Fruit fly (Drosophila melanogaster) whole organism, embryonic: Measurements from ENCODE around the gene CG14839.

Source experiments
- Ada2b ChIP-seq: fragments of 200-800 bp; sonication (Bioruptor generic); IDR thresholded peaks from 2 replicates; pipeline ENCODE4 v1.3.6; 2022; ENCODE audit warnings: missing biosample characterization, missing genetic modification characterization
- Asciz ChIP-seq: fragments of 200-800 bp; sonication (Bioruptor generic); optimal IDR thresholded peaks from 2 replicates; lab custom pipeline; 2017; ENCODE audit warnings: missing biosample characterization, mild to moderate bottlenecking, missing genetic modification characterization, missing genetic modification reagents
- CG12744 ChIP-seq: fragments of 200-800 bp; sonication (Bioruptor generic); optimal IDR thresholded peaks from 2 replicates; lab custom pipeline; 2016; ENCODE audit warnings: missing biosample characterization, missing genetic modification characterization
- CG15514 ChIP-seq: fragments of 200-800 bp; sonication (Bioruptor generic); optimal IDR thresholded peaks from 3 replicates; lab custom pipeline; 2017; ENCODE audit warnings: missing biosample characterization, missing genetic modification characterization, mild to moderate bottlenecking, moderate library complexity, missing genetic modification reagents
- CG2199 ChIP-seq: fragments of 200-800 bp; sonication (Bioruptor generic); IDR thresholded peaks from 3 replicates; pipeline ENCODE4 v1.3.6; 2022; ENCODE audit warnings: missing biosample characterization, missing genetic modification characterization
- CG30403 ChIP-seq: fragments of 200-800 bp; sonication (Bioruptor generic); optimal IDR thresholded peaks from 3 replicates; lab custom pipeline; 2016; ENCODE audit warnings: missing biosample characterization, missing genetic modification characterization
- CG32772 ChIP-seq: fragments of 200-800 bp; sonication (Bioruptor generic); IDR thresholded peaks from 2 replicates; pipeline ENCODE4 v1.3.6; 2022; ENCODE audit warnings: missing biosample characterization, missing genetic modification characterization
- CG4360 ChIP-seq: fragments of 200-800 bp; sonication (Bioruptor generic); IDR thresholded peaks from 2 replicates; pipeline ENCODE4 v1.3.6; 2022; ENCODE audit warnings: missing biosample characterization, missing genetic modification characterization
- CHES-1-like ChIP-seq: fragments of 200-800 bp; sonication (Bioruptor generic); optimal IDR thresholded peaks from 2 replicates; lab custom pipeline; 2016; ENCODE audit warnings: missing biosample characterization, missing genetic modification characterization
- Dbx ChIP-seq: fragments of 200-800 bp; sonication (Bioruptor generic); IDR thresholded peaks from 3 replicates; pipeline ENCODE4 v1.3.6; 2022; ENCODE audit warnings: missing biosample characterization, missing genetic modification characterization
- Dek ChIP-seq: fragments of 200-800 bp; sonication (Bioruptor generic); optimal IDR thresholded peaks from 3 replicates; lab custom pipeline; 2019; ENCODE audit warnings: missing biosample characterization, mild to moderate bottlenecking, missing genetic modification characterization, moderate library complexity
- Drgx ChIP-seq: fragments of 200-800 bp; sonication (Bioruptor generic); IDR thresholded peaks from 2 replicates; pipeline ENCODE4 v1.3.6; 2022; ENCODE audit warnings: missing biosample characterization, missing genetic modification characterization
- Ets65A ChIP-seq: fragments of 200-800 bp; sonication (Bioruptor generic); peaks from one replicate; lab custom pipeline; 2016; ENCODE audit warnings: missing biosample characterization, missing genetic modification characterization
- HLHmδ ChIP-seq: fragments of 200-800 bp; sonication (Bioruptor generic); optimal IDR thresholded peaks from 2 replicates; lab custom pipeline; 2018; ENCODE audit warnings: missing biosample characterization, mild to moderate bottlenecking, missing genetic modification characterization, moderate library complexity
- HmgD ChIP-seq: fragments of 200-800 bp; sonication (Bioruptor generic); optimal IDR thresholded peaks from 3 replicates; lab custom pipeline; 2016; ENCODE audit warnings: missing biosample characterization, missing genetic modification characterization
- Lhr ChIP-seq: fragments of 200-800 bp; sonication (Bioruptor generic); optimal IDR thresholded peaks from 3 replicates; lab custom pipeline; 2017; ENCODE audit warnings: mild to moderate bottlenecking, missing biosample characterization, missing genetic modification reagents, missing genetic modification characterization
- Lim3 ChIP-seq: fragments of 200-800 bp; sonication (Bioruptor generic); IDR thresholded peaks from 2 replicates; pipeline ENCODE4 v1.3.6; 2022; ENCODE audit warnings: missing biosample characterization, missing genetic modification characterization
- Lpt ChIP-seq: fragments of >200 bp; optimal IDR thresholded peaks from 2 replicates; lab custom pipeline; 2018; ENCODE audit warnings: missing biosample characterization, missing genetic modification characterization
- Myb ChIP-seq: fragments of 200-800 bp; sonication (Bioruptor generic); optimal IDR thresholded peaks from 2 replicates; lab custom pipeline; 2016; ENCODE audit warnings: missing biosample characterization, missing genetic modification characterization
- PHDP ChIP-seq: fragments of 200-800 bp; sonication (Bioruptor generic); optimal IDR thresholded peaks from 3 replicates; lab custom pipeline; 2018; ENCODE audit warnings: missing biosample characterization, mild to moderate bottlenecking, missing genetic modification characterization, moderate library complexity
- Ptx1 ChIP-seq: fragments of 200-800 bp; sonication (Bioruptor generic); IDR thresholded peaks from 2 replicates; pipeline ENCODE4 v1.3.6; 2022; ENCODE audit warnings: missing biosample characterization, missing genetic modification characterization
- Sox102F ChIP-seq: fragments of 200-800 bp; sonication (Bioruptor generic); optimal IDR thresholded peaks from 2 replicates; lab custom pipeline; 2018; ENCODE audit warnings: missing biosample characterization, mild to moderate bottlenecking, missing genetic modification characterization, moderate library complexity
- Ssrp ChIP-seq: fragments of 200-800 bp; sonication (Bioruptor generic); optimal IDR thresholded peaks from 2 replicates; lab custom pipeline; 2018; ENCODE audit warnings: missing biosample characterization, mild to moderate bottlenecking, missing genetic modification characterization, moderate library complexity
- Usf ChIP-seq: fragments of 200-800 bp; sonication (Bioruptor generic); optimal IDR thresholded peaks from 2 replicates; lab custom pipeline; 2017; ENCODE audit warnings: missing genotype, missing biosample characterization, missing genetic modification characterization
- Xrp1 ChIP-seq: fragments of 200-800 bp; sonication (Bioruptor generic); IDR thresholded peaks from 2 replicates; pipeline ENCODE4 v1.3.6; 2022; ENCODE audit warnings: missing biosample characterization, missing genetic modification characterization
- aop ChIP-seq: fragments of 200-800 bp; sonication (Bioruptor generic); IDR thresholded peaks from 2 replicates; pipeline ENCODE4 v1.3.6; 2022; ENCODE audit warnings: missing biosample characterization, missing genetic modification characterization
- cad ChIP-seq: fragments of >200 bp; optimal IDR thresholded peaks from 2 replicates; lab custom pipeline; 2017; ENCODE audit warnings: missing biosample characterization, missing genetic modification characterization
- cg ChIP-seq: fragments of 200-800 bp; sonication (Bioruptor generic); optimal IDR thresholded peaks from 3 replicates; lab custom pipeline; 2019; ENCODE audit warnings: missing biosample characterization, mild to moderate bottlenecking, missing genetic modification characterization, moderate library complexity
- chinmo ChIP-seq: fragments of 200-800 bp; sonication (Bioruptor generic); IDR thresholded peaks from 4 replicates; pipeline ENCODE4 v1.3.6; 2022; ENCODE audit warnings: missing biosample characterization, missing genetic modification characterization; ENCODE audit not compliant: partially characterized antibody
- chm ChIP-seq: fragments of 200-800 bp; sonication (Bioruptor generic); IDR thresholded peaks from 2 replicates; pipeline ENCODE4 v1.3.6; 2022; ENCODE audit warnings: missing biosample characterization, missing genetic modification characterization
- ci ChIP-seq: fragments of 200-800 bp; sonication (Bioruptor generic); IDR thresholded peaks from 3 replicates; pipeline ENCODE4 v1.3.6; 2022; ENCODE audit warnings: missing biosample characterization, missing genetic modification characterization
- corto ChIP-seq: fragments of 200-800 bp; sonication (Bioruptor generic); optimal IDR thresholded peaks from 2 replicates; lab custom pipeline; 2016; ENCODE audit warnings: missing biosample characterization, mild to moderate bottlenecking, missing genetic modification characterization, moderate library complexity
- ems ChIP-seq: fragments of 200-800 bp; sonication (Bioruptor generic); optimal IDR thresholded peaks from 3 replicates; lab custom pipeline; 2016; ENCODE audit warnings: missing biosample characterization, missing genetic modification characterization
- gem ChIP-seq: fragments of 200-800 bp; sonication (Bioruptor generic); optimal IDR thresholded peaks from 2 replicates; lab custom pipeline; 2019; ENCODE audit warnings: missing biosample characterization, mild to moderate bottlenecking, missing genetic modification characterization, moderate library complexity
- gro ChIP-seq: fragments of 200-800 bp; sonication (Bioruptor generic); optimal IDR thresholded peaks from 2 replicates; lab custom pipeline; 2016; ENCODE audit warnings: missing biosample characterization, missing genetic modification characterization
- kah ChIP-seq: fragments of 200-800 bp; sonication (Bioruptor generic); optimal IDR thresholded peaks from 2 replicates; lab custom pipeline; 2018; ENCODE audit warnings: missing biosample characterization, mild to moderate bottlenecking, missing genetic modification characterization
- kni ChIP-seq: fragments of 200-800 bp; sonication (Bioruptor generic); optimal IDR thresholded peaks from 3 replicates; lab custom pipeline; 2017; ENCODE audit warnings: mild to moderate bottlenecking, missing biosample characterization, missing genetic modification reagents, missing genetic modification characterization
- mam ChIP-seq: fragments of 200-800 bp; sonication (Bioruptor generic); optimal IDR thresholded peaks from 3 replicates; lab custom pipeline; 2016; ENCODE audit warnings: missing biosample characterization, missing genetic modification characterization
- nerfin-1 ChIP-seq: fragments of 200-800 bp; sonication (Bioruptor generic); optimal IDR thresholded peaks from 3 replicates; lab custom pipeline; 2019; ENCODE audit warnings: missing biosample characterization, mild to moderate bottlenecking, missing genetic modification characterization, moderate library complexity
- phol ChIP-seq: fragments of 200-800 bp; sonication (Bioruptor generic); optimal IDR thresholded peaks from 3 replicates; lab custom pipeline; 2018; ENCODE audit warnings: missing biosample characterization, mild to moderate bottlenecking, missing genetic modification characterization, moderate library complexity
- sens ChIP-seq: fragments of 200-800 bp; sonication (Bioruptor generic); peaks from one replicate; lab custom pipeline; 2016; ENCODE audit warnings: missing biosample characterization, missing genetic modification characterization
- shn ChIP-seq: fragments of 200-800 bp; sonication (Bioruptor generic); optimal IDR thresholded peaks from 3 replicates; lab custom pipeline; 2016; ENCODE audit warnings: missing biosample characterization, missing genetic modification characterization
- sisA ChIP-seq: fragments of 200-800 bp; sonication (Bioruptor generic); IDR thresholded peaks from 2 replicates; pipeline ENCODE4 v1.3.6; 2022; ENCODE audit warnings: missing biosample characterization, missing genetic modification characterization
- sob ChIP-seq: fragments of 200-800 bp; sonication (Bioruptor generic); IDR thresholded peaks from 2 replicates; pipeline ENCODE4 v1.3.6; 2022; ENCODE audit warnings: missing biosample characterization, missing genetic modification characterization
- sqz ChIP-seq: fragments of 200-800 bp; sonication (Bioruptor generic); optimal IDR thresholded peaks from 3 replicates; lab custom pipeline; 2018; ENCODE audit warnings: missing biosample characterization, mild to moderate bottlenecking, missing genetic modification characterization
- trh ChIP-seq: fragments of 200-800 bp; sonication (Bioruptor generic); optimal IDR thresholded peaks from 2 replicates; lab custom pipeline; 2016; ENCODE audit warnings: missing biosample characterization, missing genetic modification characterization
- unpg ChIP-seq: fragments of 200-800 bp; sonication (Bioruptor generic); optimal IDR thresholded peaks from 3 replicates; lab custom pipeline; 2018; ENCODE audit warnings: missing biosample characterization, mild to moderate bottlenecking, missing genetic modification characterization, moderate library complexity
- vvl ChIP-seq: fragments of 200-800 bp; sonication (Bioruptor generic); IDR thresholded peaks from 2 replicates; pipeline ENCODE4 v1.3.6; 2022; ENCODE audit warnings: missing biosample characterization, missing genetic modification characterization
- yki ChIP-seq: fragments of >200 bp; optimal IDR thresholded peaks from 3 replicates; lab custom pipeline; 2018
- zen2 ChIP-seq: fragments of 200-800 bp; sonication (Bioruptor generic); IDR thresholded peaks from 3 replicates; pipeline ENCODE4 v1.3.6; 2022; ENCODE audit warnings: missing biosample characterization, missing genetic modification characterization; ENCODE audit not compliant: partially characterized antibody

The CG14839 gene

DNA sequence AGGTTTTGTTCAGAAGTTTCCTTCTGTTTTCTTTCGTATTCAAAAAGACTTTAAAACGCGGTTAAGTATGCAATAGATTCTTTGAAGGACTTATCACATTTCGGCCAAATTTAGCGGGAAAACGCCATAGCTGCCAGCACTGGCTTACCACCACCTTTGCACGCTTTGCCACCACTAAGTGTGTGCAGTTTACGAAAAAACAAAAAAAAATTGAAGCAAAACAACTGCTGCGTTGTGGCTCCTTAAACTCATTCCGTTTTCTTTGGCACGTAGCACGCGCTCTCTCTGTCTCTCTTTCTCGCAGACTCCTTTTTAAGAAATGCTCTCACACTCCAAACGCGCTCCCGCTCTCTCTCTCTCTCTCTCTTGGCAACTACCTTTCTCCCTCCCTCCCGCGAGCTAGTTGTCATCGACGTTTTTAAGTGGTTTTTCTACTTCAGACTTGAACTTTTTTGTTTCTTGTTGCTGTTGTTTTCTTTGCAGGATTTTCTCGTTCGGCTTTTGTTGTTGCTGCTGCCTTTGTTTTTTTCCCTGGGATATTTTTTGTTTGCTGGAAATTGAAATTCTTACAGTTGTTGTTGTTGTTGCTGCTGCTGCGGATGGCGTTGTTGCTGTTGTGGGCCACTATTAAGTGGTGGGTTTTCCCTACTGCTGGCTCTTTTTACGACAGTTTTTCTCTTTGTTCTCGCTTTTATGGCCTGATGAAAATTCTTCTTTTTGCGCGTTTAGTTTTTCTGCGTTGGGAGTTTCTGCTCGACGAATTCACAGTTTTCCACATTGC, 16.5 kb downstream of the CG14839 start:
- TF ChIP-seq Ssrp (tag; lab: Kevin White, UChicago), result peak; percentile 8
- TF ChIP-seq ems (GFP tag; lab: Kevin White, UChicago), result peak; percentile 15
- TF ChIP-seq Drgx (GFP tag; lab: Robert Waterston, UW), result 0 out of 2 replicates have a peak, but pooled peaks have one; percentile 56
- no peak for TF ChIP-seq Lim3 (GFP tag; lab: Robert Waterston, UW)
- peak; percentile 46 for TF ChIP-seq Ets65A (GFP tag; lab: Kevin White, UChicago)
- TF ChIP-seq CHES-1-like, result no peak
- peak; percentile 40; the same call in 1 of the 2 replicates for TF ChIP-seq sisA (GFP tag; lab: Robert Waterston, UW)
- TF ChIP-seq sens, result peak; percentile 54
- TF ChIP-seq cad (GFP tag; lab: Kevin White, UChicago), result peak; percentile 83
- TF ChIP-seq CG15514 (GFP tag; lab: Kevin White, UChicago), result peak; percentile 19
- TF ChIP-seq Asciz (GFP tag; lab: Kevin White, UChicago), result no peak
- peak; percentile 18 for TF ChIP-seq mam
- 0 out of 4 replicates have a peak, but pooled peaks have one; percentile 59 for TF ChIP-seq chinmo
- peak; percentile 27 for TF ChIP-seq unpg
- peak; percentile 8 for TF ChIP-seq HLHmδ
- peak; percentile 38 for TF ChIP-seq Xrp1 (GFP tag; lab: Robert Waterston, UW)
- peak; percentile 34 for TF ChIP-seq cg (GFP tag; lab: Kevin White, UChicago)
- TF ChIP-seq Ptx1 (GFP tag; lab: Robert Waterston, UW), result no peak
- TF ChIP-seq CG32772 (GFP tag; lab: Robert Waterston, UW), result peak; percentile 81
- no peak for TF ChIP-seq Lhr (GFP tag; lab: Kevin White, UChicago)
- peak; percentile 44 for TF ChIP-seq HmgD (GFP tag; lab: Kevin White, UChicago)
- no peak; the same call in 2 of the 3 replicates for TF ChIP-seq CG2199 (GFP tag; lab: Robert Waterston, UW)
- peak; percentile 8 for TF ChIP-seq corto
- peak; percentile 15 for TF ChIP-seq phol (tag; lab: Kevin White, UChicago)
- 0 out of 2 replicates have a peak, but pooled peaks have one; percentile 43 for TF ChIP-seq sob
- TF ChIP-seq CG30403 (GFP tag; lab: Kevin White, UChicago), result no peak
- TF ChIP-seq yki (lab: Kevin White, UChicago), result peak; percentile 86
- TF ChIP-seq aop (GFP tag; lab: Robert Waterston, UW), result no peak
- no peak for TF ChIP-seq zen2 (GFP tag; lab: Robert Waterston, UW)
- no peak for TF ChIP-seq Dek (tag; lab: Kevin White, UChicago)
- TF ChIP-seq shn, result peak; percentile 23
- TF ChIP-seq CG4360 (GFP tag; lab: Robert Waterston, UW), result peak; percentile 98
- TF ChIP-seq trh, result no peak
- TF ChIP-seq CG12744, result no peak
- peak; percentile 57 for TF ChIP-seq kni (GFP tag; lab: Kevin White, UChicago)
- TF ChIP-seq Usf, result no peak
- TF ChIP-seq Ada2b (GFP tag; lab: Robert Waterston, UW), result 0 out of 2 replicates have a peak, but pooled peaks have one; percentile 5
- no peak for TF ChIP-seq Myb
- TF ChIP-seq ci (GFP tag; lab: Robert Waterston, UW), result 0 out of 3 replicates have a peak, but pooled peaks have one; percentile 37
- TF ChIP-seq gem, result peak; percentile 38
- TF ChIP-seq Dbx (GFP tag; lab: Robert Waterston, UW), result 0 out of 3 replicates have a peak, but pooled peaks have one; percentile 18
- TF ChIP-seq gro (GFP tag; lab: Kevin White, UChicago), result peak; percentile 13
- peak; percentile 3 for TF ChIP-seq Sox102F
- TF ChIP-seq nerfin-1, result peak; percentile 33
- TF ChIP-seq vvl (GFP tag; lab: Robert Waterston, UW), result no peak
- TF ChIP-seq sqz (GFP tag; lab: Kevin White, UChicago), result peak; percentile 94
- 0 out of 2 replicates have a peak, but pooled peaks have one; percentile 41 for TF ChIP-seq chm
- peak; percentile 13 for TF ChIP-seq PHDP (tag; lab: Kevin White, UChicago)
- TF ChIP-seq Lpt (GFP tag; lab: Kevin White, UChicago), result peak; percentile 7
- TF ChIP-seq kah (GFP tag; lab: Kevin White, UChicago), result peak; percentile 1
